Fruit fly (Drosophila melanogaster): ENCODE measurements around the gene CG43844.

Gene CG43844

dm6 chr3R:21856873-21857243 is 32.5 kb upstream of the CG43844 start:
- TF ChIP-seq btn (GFP tag; optimal IDR thresholded peaks at IDR 0.05) (no peak), CG32772 (GFP tag; IDR thresholded peaks at IDR 0.05) (no peak), B-H1 (GFP tag; IDR thresholded peaks at IDR 0.05) (no peak), zf30C (GFP tag; optimal IDR thresholded peaks at IDR 0.05) (no peak), slp2 (GFP tag; optimal IDR thresholded peaks at IDR 0.05) (no peak), CG6765 (GFP tag; optimal IDR thresholded peaks at IDR 0.05) (peak; percentile 11), CG10543 (GFP tag; optimal IDR thresholded peaks at IDR 0.05) (peak; percentile 29), E2f2 (GFP tag; IDR thresholded peaks at IDR 0.05) (no peak), CG13296 (GFP tag; optimal IDR thresholded peaks at IDR 0.05) (peak; percentile 32), lab (GFP tag; optimal IDR thresholded peaks at IDR 0.05) (peak; percentile 32), bab2 (GFP tag; optimal IDR thresholded peaks at IDR 0.05) (peak; percentile 14), D (optimal IDR thresholded peaks at IDR 0.05) (no peak), D (GFP tag; optimal IDR thresholded peaks at IDR 0.05) (no peak), lilli (GFP tag; optimal IDR thresholded peaks at IDR 0.05) (no peak), unc-4 (GFP tag; IDR thresholded peaks at IDR 0.05; ENCODE audit: partially characterized antibody) (no peak), CG1233 (GFP tag; optimal IDR thresholded peaks at IDR 0.05) (peak; percentile 23), trem (tag; optimal IDR thresholded peaks at IDR 0.05) (no peak), CG1603 (tag; optimal IDR thresholded peaks at IDR 0.05) (no peak), odd (GFP tag; optimal IDR thresholded peaks at IDR 0.05) (peak; percentile 11), CG11723 (GFP tag; optimal IDR thresholded peaks at IDR 0.05) (no peak), CrebB (tag; optimal IDR thresholded peaks at IDR 0.05) (no peak), br (optimal IDR thresholded peaks at IDR 0.05) (no peak), CG17361 (GFP tag; IDR thresholded peaks at IDR 0.05) (no peak), maf-S (GFP tag; optimal IDR thresholded peaks at IDR 0.05) (peak; percentile 4), CG11560 (tag; IDR thresholded peaks at IDR 0.05) (no peak), CG2678 (tag; optimal IDR thresholded peaks at IDR 0.05) (peak; percentile 12), CG12769 (tag; optimal IDR thresholded peaks at IDR 0.05) (no peak), nom (GFP tag; optimal IDR thresholded peaks at IDR 0.05) (no peak), HHEX (GFP tag; optimal IDR thresholded peaks at IDR 0.05) (peak; percentile 12), GATAe (GFP tag; conservative IDR thresholded peaks at IDR 0.05) (no peak), sug (tag; optimal IDR thresholded peaks at IDR 0.05) (peak; percentile 1), CG3281 (GFP tag; optimal IDR thresholded peaks at IDR 0.05) (peak; percentile 4), mirr (GFP tag; optimal IDR thresholded peaks at IDR 0.05) (peak; percentile 29), tgo (GFP tag; IDR thresholded peaks at IDR 0.05) (no peak), fd3F (GFP tag; optimal IDR thresholded peaks at IDR 0.05) (peak; percentile 12), fd96Cb (tag; optimal IDR thresholded peaks at IDR 0.05) (peak; percentile 13), NK7.1 (GFP tag; optimal IDR thresholded peaks at IDR 0.05) (no peak), CG8281 (tag; optimal IDR thresholded peaks at IDR 0.05) (no peak), Med (GFP tag) (peak; percentile 89), Oaz (GFP tag; IDR thresholded peaks at IDR 0.05) (no peak), lbe (GFP tag; optimal IDR thresholded peaks at IDR 0.05) (no peak), Lpt (GFP tag; optimal IDR thresholded peaks at IDR 0.05) (no peak), CG4328 (GFP tag; optimal IDR thresholded peaks at IDR 0.05) (no peak), Meics (GFP tag; optimal IDR thresholded peaks at IDR 0.05) (peak; percentile 5), CG30020 (tag; optimal IDR thresholded peaks at IDR 0.05) (no peak), CG2129 (GFP tag; IDR thresholded peaks at IDR 0.05; ENCODE audit: partially characterized antibody) (no peak), Doc3 (GFP tag; IDR thresholded peaks at IDR 0.05; ENCODE audit: partially characterized antibody) (no peak), CG6689 (GFP tag; IDR thresholded peaks at IDR 0.05) (no peak), PHDP (tag; optimal IDR thresholded peaks at IDR 0.05) (no peak), CG14441 (GFP tag; IDR thresholded peaks at IDR 0.05) (no peak), BEAF-32 (GFP tag; optimal IDR thresholded peaks at IDR 0.05) (no peak), CG9437 (GFP tag; optimal IDR thresholded peaks at IDR 0.05) (no peak)

Measured in whole organism, embryonic.